Worm (Caenorhabditis elegans): ENCODE data around the gene E04F6.10.

DNA sequence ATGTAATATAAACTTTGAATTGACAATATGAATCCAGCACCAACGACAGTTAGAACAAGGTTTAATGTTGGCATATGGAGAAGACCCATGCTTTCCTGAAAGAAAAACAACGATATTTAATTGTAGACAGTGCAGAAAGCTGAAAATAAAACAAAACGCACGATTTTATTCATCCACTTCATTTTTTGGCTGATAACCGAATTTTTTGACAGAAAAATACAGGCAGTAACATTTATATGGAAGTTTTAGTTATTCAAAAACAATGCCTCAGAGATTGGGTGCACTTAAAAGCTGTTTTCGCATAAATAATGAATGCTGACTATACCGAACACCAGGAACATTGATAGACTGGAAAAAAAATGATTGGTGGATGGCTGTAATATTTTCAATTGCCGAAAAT is 51.2 kb downstream of the E04F6.10 start, which contains the start of gene mfsd-13.2:
- TF ChIP-seq unc-39 (tag; optimal IDR thresholded peaks at IDR 0.05) (no peak), nhr-237 (tag; optimal IDR thresholded peaks at IDR 0.05) (no peak), lin-13 (GFP tag; optimal IDR thresholded peaks at IDR 0.05) (no peak)
